Worm (Caenorhabditis elegans) whole organism, L3 larva: ENCODE results near the gene ril-2.
A peak's percentile ranks its signal among the peaks of the same experiment; 100 is the strongest.

Experiments
- R02D3.7 ChIP-seq: fragments of 150-350 bp; optimal IDR thresholded peaks from 2 replicates; lab custom pipeline; 2014; ENCODE audit warnings: missing biosample characterization, missing genetic modification characterization
- ama-1 ChIP-seq: fragments of 150-350 bp; optimal IDR thresholded peaks from 2 replicates; lab custom pipeline; 2018
- ceh-16 ChIP-seq: sonication (generic microtip); optimal IDR thresholded peaks from 2 replicates; lab custom pipeline; 2017; ENCODE audit warnings: missing biosample characterization, missing genetic modification characterization
- ceh-28 ChIP-seq: fragments of 150-350 bp; optimal IDR thresholded peaks from 2 replicates; lab custom pipeline; 2014; ENCODE audit warnings: missing biosample characterization, missing genetic modification reagents, missing genetic modification characterization
- ceh-82 ChIP-seq: fragments of 150-350 bp; optimal IDR thresholded peaks from 2 replicates; lab custom pipeline; 2014; ENCODE audit warnings: missing biosample characterization, missing genetic modification characterization
- ceh-9 ChIP-seq: sonication (generic microtip); optimal IDR thresholded peaks from 2 replicates; lab custom pipeline; 2018; ENCODE audit warnings: missing biosample characterization, missing genetic modification characterization
- egl-27 ChIP-seq: sonication (generic microtip); optimal IDR thresholded peaks from 4 replicates; lab custom pipeline; 2017; ENCODE audit warnings: missing biosample characterization, missing genetic modification reagents, missing genetic modification characterization
- egl-5 ChIP-seq: fragments of 150-350 bp; optimal IDR thresholded peaks from 2 replicates; lab custom pipeline; 2017; ENCODE audit warnings: missing biosample characterization, missing genetic modification reagents, missing genetic modification characterization, inconsistent platforms
- elt-3 ChIP-seq, 3 experiments: fragments of 150-350 bp in 1 of 3; sonication (generic microtip) in 2 of 3; optimal IDR thresholded peaks; 2 replicates in 2 of 3; 4 replicates in 1 of 3; lab custom pipeline; 2014 to 2017; ENCODE audit warnings: missing biosample characterization in 3 of 3, missing genetic modification characterization in 3 of 3
- eor-1 ChIP-seq, 2 experiments: fragments of 150-350 bp; optimal IDR thresholded peaks; 2 replicates each; lab custom pipeline; 2014 to 2018; ENCODE audit warnings: missing biosample characterization in 2 of 2, missing genetic modification characterization in 2 of 2
- fos-1 ChIP-seq: fragments of 150-350 bp; optimal IDR thresholded peaks from 2 replicates; lab custom pipeline; 2014; ENCODE audit warnings: missing biosample characterization, missing genetic modification characterization
- jun-1 ChIP-seq: fragments of 150-350 bp; optimal IDR thresholded peaks from 2 replicates; lab custom pipeline; 2014; ENCODE audit warnings: missing biosample characterization, missing genetic modification reagents, missing genetic modification characterization
- lin-15B ChIP-seq: fragments of 150-350 bp; optimal IDR thresholded peaks from 2 replicates; lab custom pipeline; 2014; ENCODE audit warnings: missing biosample characterization, missing genetic modification characterization
- lin-39 ChIP-seq: fragments of 150-350 bp; optimal IDR thresholded peaks from 2 replicates; lab custom pipeline; 2018; ENCODE audit warnings: missing biosample characterization, missing genetic modification reagents, missing genetic modification characterization
- lsy-12 ChIP-seq: sonication (generic microtip); optimal IDR thresholded peaks from 2 replicates; lab custom pipeline; 2016; ENCODE audit warnings: mild to moderate bottlenecking, missing genetic modification characterization, missing compliant biosample characterization
- mml-1 ChIP-seq: fragments of 150-350 bp; sonication (generic microtip); optimal IDR thresholded peaks from 3 replicates; lab custom pipeline; 2014; ENCODE audit warnings: missing biosample characterization, missing genetic modification characterization
- nfya-1 ChIP-seq: sonication (generic microtip); optimal IDR thresholded peaks from 2 replicates; lab custom pipeline; 2017; ENCODE audit warnings: missing genetic modification characterization, mild to moderate bottlenecking, missing compliant biosample characterization, antibody characterized with exemption, moderate library complexity; ENCODE audit not compliant: insufficient read depth
- nhr-12 ChIP-seq: fragments of 150-350 bp; optimal IDR thresholded peaks from 2 replicates; lab custom pipeline; 2014; ENCODE audit warnings: missing biosample characterization, missing genetic modification characterization
- nhr-23 ChIP-seq: fragments of 150-350 bp; optimal IDR thresholded peaks from 2 replicates; lab custom pipeline; 2014; ENCODE audit warnings: missing biosample characterization, missing genetic modification reagents, missing genetic modification characterization
- nhr-25 ChIP-seq: sonication (generic microtip); optimal IDR thresholded peaks from 2 replicates; lab custom pipeline; 2017; ENCODE audit warnings: missing biosample characterization, missing genetic modification characterization
- nhr-28 ChIP-seq: fragments of 150-350 bp; optimal IDR thresholded peaks from 2 replicates; lab custom pipeline; 2014; ENCODE audit warnings: missing biosample characterization, missing genetic modification characterization
- nhr-43 ChIP-seq: sonication (generic microtip); optimal IDR thresholded peaks from 2 replicates; lab custom pipeline; 2016; ENCODE audit warnings: mild to moderate bottlenecking, missing genetic modification characterization, missing compliant biosample characterization; ENCODE audit not compliant: poor library complexity, severe bottlenecking
- nhr-67 ChIP-seq: fragments of 150-350 bp; optimal IDR thresholded peaks from 2 replicates; lab custom pipeline; 2014; ENCODE audit warnings: missing biosample characterization, missing genetic modification characterization
- nhr-76 ChIP-seq: fragments of 150-350 bp; sonication (generic microtip); optimal IDR thresholded peaks from 5 replicates; lab custom pipeline; 2014; ENCODE audit warnings: missing biosample characterization, missing genetic modification characterization
- nhr-77 ChIP-seq: fragments of 150-350 bp; optimal IDR thresholded peaks from 2 replicates; lab custom pipeline; 2014; ENCODE audit warnings: missing biosample characterization, missing genetic modification characterization
- pqm-1 ChIP-seq: fragments of 150-350 bp; optimal IDR thresholded peaks from 2 replicates; lab custom pipeline; 2017; ENCODE audit warnings: missing biosample characterization, missing genetic modification characterization, inconsistent platforms
- sea-2 ChIP-seq: fragments of 150-350 bp; sonication (generic microtip); optimal IDR thresholded peaks from 4 replicates; lab custom pipeline; 2014; ENCODE audit warnings: missing biosample characterization, missing genetic modification reagents, missing genetic modification characterization
- snpc-4 ChIP-seq: fragments of 150-350 bp; optimal IDR thresholded peaks from 2 replicates; lab custom pipeline; 2014; ENCODE audit warnings: missing biosample characterization, missing genetic modification characterization
- tbx-2 ChIP-seq: sonication (generic microtip); optimal IDR thresholded peaks from 2 replicates; lab custom pipeline; 2016; ENCODE audit warnings: mild to moderate bottlenecking, missing genetic modification characterization, missing compliant biosample characterization
- unc-62 ChIP-seq: fragments of 150-350 bp; sonication (generic microtip); optimal IDR thresholded peaks from 4 replicates; lab custom pipeline; 2014; ENCODE audit warnings: missing biosample characterization, missing genetic modification reagents, missing genetic modification characterization
- ztf-11 ChIP-seq: fragments of 150-350 bp; optimal IDR thresholded peaks from 2 replicates; lab custom pipeline; 2014; ENCODE audit warnings: missing biosample characterization, missing genetic modification characterization

The ril-2 gene

DNA sequence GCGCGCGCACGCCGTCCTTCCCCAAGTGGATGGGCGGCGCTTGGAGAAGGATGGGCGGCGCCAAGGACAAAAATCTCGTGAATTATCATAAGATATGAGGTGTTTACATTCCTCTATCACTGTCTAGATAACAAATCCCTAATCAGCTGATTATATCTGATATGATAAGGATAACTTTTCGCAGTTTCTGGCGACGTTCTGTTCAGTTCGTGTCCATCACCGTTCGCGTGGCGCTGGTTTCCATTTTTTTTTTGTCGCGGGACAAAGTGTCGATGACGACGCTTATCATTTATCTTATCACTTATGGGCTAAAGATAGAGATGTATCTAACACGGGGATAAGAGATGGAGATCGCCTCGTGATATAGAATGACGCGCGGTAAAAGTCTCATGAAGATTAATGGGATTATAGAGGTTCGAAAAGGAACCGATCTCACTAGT, 45.7 kb downstream of the ril-2 start:
- TF ChIP-seq ama-1 (lab: Kevin White, UChicago) (no peak), fos-1 (tag; lab: Kevin White, UChicago) (no peak), egl-27 (tag; lab: Kevin White, UChicago) (no peak), ceh-28 (peak; percentile 11), elt-3 (tag; optimal IDR thresholded peaks at IDR 0.05; lab: Kevin White, UChicago) (peak; percentile 97 to 99 (median 99)), tbx-2 (tag; lab: Kevin White, UChicago) (peak; percentile 26), nhr-25 (tag; lab: Kevin White, UChicago) (peak; percentile 13), nhr-23 (tag; lab: Kevin White, UChicago) (peak; percentile 89), nfya-1 (tag; lab: Kevin White, UChicago) (no peak), nhr-43 (tag; lab: Kevin White, UChicago) (peak; percentile 81), mml-1 (tag; lab: Kevin White, UChicago) (peak; percentile 13), eor-1 (tag; optimal IDR thresholded peaks at IDR 0.05; lab: Kevin White, UChicago) (no peak)

DNA sequence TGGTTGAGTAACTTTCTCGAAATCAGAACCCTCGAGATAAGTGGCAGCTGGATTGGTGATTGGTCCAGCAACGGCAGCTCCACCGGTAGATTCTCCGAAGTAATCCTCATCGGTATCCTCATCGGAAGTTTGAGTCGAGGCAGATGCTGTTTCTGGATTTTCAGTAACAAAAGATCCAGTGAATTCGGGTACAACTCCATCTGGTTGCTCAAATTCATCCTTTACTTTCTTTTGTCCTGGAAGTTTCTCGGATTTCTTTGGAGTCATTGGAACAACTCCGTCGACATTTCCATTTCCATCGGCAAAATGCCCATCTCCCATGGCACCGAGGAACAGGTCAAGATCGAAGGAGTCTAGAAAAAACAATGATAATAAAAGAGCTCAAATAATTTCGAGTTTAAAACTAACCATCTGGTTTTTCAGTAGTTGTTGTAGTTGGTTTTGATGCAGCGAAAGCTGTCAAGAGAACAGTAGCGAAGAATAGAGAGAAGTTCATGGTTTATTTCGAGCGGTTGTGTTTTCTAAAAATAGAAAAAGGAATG, 46.2 kb downstream of the ril-2 start, which contains the start of gene F45D3.4:
F45D3.4 (minus strand) TSS at position 521 of the 542 bp plus-strand sequence.
- TF ChIP-seq nhr-43 (tag; lab: Kevin White, UChicago) = no peak
- TF ChIP-seq tbx-2 (tag; lab: Kevin White, UChicago) = no peak
- TF ChIP-seq nhr-77 (tag; lab: Kevin White, UChicago) = no peak
- no peak for TF ChIP-seq sea-2 (GFP tag; lab: Kevin White, UChicago)
- TF ChIP-seq fos-1 (tag; lab: Kevin White, UChicago) = no peak
- no peak for TF ChIP-seq nhr-67 (tag; lab: Kevin White, UChicago)
- no peak for TF ChIP-seq ceh-16 (tag; lab: Kevin White, UChicago)
- TF ChIP-seq pqm-1 = no peak
- peak; percentile 90 for TF ChIP-seq ama-1 (lab: Kevin White, UChicago)
- no peak for TF ChIP-seq R02D3.7 (tag; lab: Kevin White, UChicago)
- TF ChIP-seq ceh-82 = no peak
- TF ChIP-seq nhr-23 (tag; lab: Kevin White, UChicago) = no peak
- TF ChIP-seq lsy-12 = no peak
- no peak for TF ChIP-seq lin-15B (tag; lab: Kevin White, UChicago)
- no peak for TF ChIP-seq eor-1 (tag; optimal IDR thresholded peaks at IDR 0.05; lab: Kevin White, UChicago)
- TF ChIP-seq ztf-11 (tag; lab: Kevin White, UChicago) = no peak
- no peak for TF ChIP-seq snpc-4 (tag; lab: Kevin White, UChicago)
- no peak for TF ChIP-seq nhr-76 (tag; lab: Kevin White, UChicago)
- no peak for TF ChIP-seq jun-1 (tag; lab: Kevin White, UChicago)
- no peak for TF ChIP-seq egl-27 (tag; lab: Kevin White, UChicago)
- no peak for TF ChIP-seq nhr-12 (tag; lab: Kevin White, UChicago)
- TF ChIP-seq egl-5 = no peak
- TF ChIP-seq ceh-9 (tag; lab: Kevin White, UChicago) = no peak
- peak; percentile 2 for TF ChIP-seq nhr-25 (tag; lab: Kevin White, UChicago)
- TF ChIP-seq lin-39 = peak; percentile 41

DNA sequence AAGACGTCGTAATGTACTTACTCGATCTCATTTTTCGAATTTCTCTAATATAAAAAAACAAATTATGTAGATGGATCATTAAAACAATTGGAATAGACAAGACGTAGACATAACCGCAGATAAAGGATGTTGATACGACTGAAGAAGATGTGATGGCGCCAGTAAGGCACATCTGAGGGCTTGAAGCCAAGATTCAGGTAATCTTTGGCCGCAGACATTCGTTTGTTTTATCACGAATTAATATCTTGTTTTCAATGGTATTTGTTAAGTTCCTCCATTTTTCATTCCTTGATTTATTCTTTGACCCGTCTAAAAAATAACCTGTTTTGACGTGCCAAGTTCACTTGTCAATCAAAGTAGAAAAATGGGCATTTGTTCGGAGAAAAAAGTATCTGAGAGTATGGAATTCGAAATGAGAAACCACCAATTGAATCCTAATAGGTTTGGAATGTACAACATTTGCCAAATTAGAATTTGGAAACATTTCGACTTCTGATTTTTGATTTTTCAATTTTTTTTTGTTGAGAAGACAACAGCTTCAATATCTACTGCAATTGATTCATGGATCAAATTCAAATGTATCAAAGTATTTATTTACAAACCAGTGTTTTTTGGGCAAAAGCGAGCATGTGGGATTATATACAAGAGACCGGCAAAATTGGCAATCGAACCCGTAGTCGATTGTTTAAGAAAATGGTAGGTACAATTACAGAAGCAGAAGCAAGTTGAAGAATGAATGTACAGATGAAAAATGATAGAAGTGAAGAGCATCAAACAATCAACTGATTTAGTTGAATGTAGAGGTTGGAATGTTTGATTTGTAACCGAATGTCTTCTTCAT, 47.1 kb downstream of the ril-2 start:
- TF ChIP-seq ama-1 (lab: Kevin White, UChicago) (peak; percentile 80), elt-3 (tag; optimal IDR thresholded peaks at IDR 0.05; lab: Kevin White, UChicago) (peak in 1 of 3 experiments; percentile 62), nhr-28 (tag; lab: Kevin White, UChicago) (peak; percentile 80), nfya-1 (tag; lab: Kevin White, UChicago) (peak; percentile 8), egl-5 (no peak), unc-62 (GFP tag; lab: Kevin White, UChicago) (peak; percentile 10), tbx-2 (tag; lab: Kevin White, UChicago) (peak; percentile 3), lin-15B (tag; lab: Kevin White, UChicago) (no peak), nhr-25 (tag; lab: Kevin White, UChicago) (peak; percentile 43), eor-1 (tag; optimal IDR thresholded peaks at IDR 0.05; lab: Kevin White, UChicago) (no peak), ceh-9 (tag; lab: Kevin White, UChicago) (no peak), nhr-43 (tag; lab: Kevin White, UChicago) (peak; percentile 66), nhr-76 (tag; lab: Kevin White, UChicago) (peak; percentile 58)
